Fruit fly (Drosophila melanogaster): ENCODE results near the gene bap.

Gene bap

dm6 chr3R:21365262-21365661 lies 23.4 kb upstream of the bap start (continued):
- TF ChIP-seq gfzf (GFP tag; optimal IDR thresholded peaks at IDR 0.05): peak; percentile 41
- TF ChIP-seq CG32772 (GFP tag; IDR thresholded peaks at IDR 0.05): peak; percentile 91
- TF ChIP-seq ftz-f1 (GFP tag; optimal IDR thresholded peaks at IDR 0.05): peak; percentile 72
- peak; percentile 90 for TF ChIP-seq ken (GFP tag; IDR thresholded peaks at IDR 0.05)
- peak; percentile 97 for TF ChIP-seq CG7839 (tag; optimal IDR thresholded peaks at IDR 0.05)
- peak; percentile 98 for TF ChIP-seq CG9215 (GFP tag; IDR thresholded peaks at IDR 0.05)
- peak; percentile 90 for TF ChIP-seq CG15011 (GFP tag; optimal IDR thresholded peaks at IDR 0.05)
- TF ChIP-seq chm (GFP tag; IDR thresholded peaks at IDR 0.05): no peak
- peak; percentile 89 for TF ChIP-seq CG11456 (GFP tag; IDR thresholded peaks at IDR 0.05)
- TF ChIP-seq Lim3 (GFP tag; IDR thresholded peaks at IDR 0.05): peak; percentile 81
- peak; percentile 59 for TF ChIP-seq CG31365 (tag; optimal IDR thresholded peaks at IDR 0.05)
- TF ChIP-seq oc (tag; optimal IDR thresholded peaks at IDR 0.05): no peak
- TF ChIP-seq Fer3 (tag; optimal IDR thresholded peaks at IDR 0.05): peak; percentile 95
- peak; percentile 95 for TF ChIP-seq CG4424 (GFP tag; optimal IDR thresholded peaks at IDR 0.05)
- no peak for TF ChIP-seq Lpt (GFP tag; optimal IDR thresholded peaks at IDR 0.05)
- no peak for TF ChIP-seq h (optimal IDR thresholded peaks at IDR 0.05)
- TF ChIP-seq toy (GFP tag; IDR thresholded peaks at IDR 0.05): peak; percentile 81
- peak; percentile 88 for TF ChIP-seq ssp (GFP tag; IDR thresholded peaks at IDR 0.05)
- peak; percentile 88 for TF ChIP-seq CG8089 (GFP tag; optimal IDR thresholded peaks at IDR 0.05)
- peak; percentile 75 for TF ChIP-seq p53 (GFP tag; optimal IDR thresholded peaks at IDR 0.05)
- peak; percentile 90 for TF ChIP-seq ewg (GFP tag; optimal IDR thresholded peaks at IDR 0.05)
- no peak for TF ChIP-seq Hr39 (optimal IDR thresholded peaks at IDR 0.05)
- peak; percentile 78; the same call in 2 of the 3 replicates for TF ChIP-seq CG3726 (GFP tag; IDR thresholded peaks at IDR 0.05)
- peak; percentile 94 for TF ChIP-seq pnt (GFP tag; optimal IDR thresholded peaks at IDR 0.05)
- peak; percentile 90 to 97 for TF ChIP-seq Pdp1 (GFP tag; optimal IDR thresholded peaks at IDR 0.05)
- TF ChIP-seq kah (GFP tag; optimal IDR thresholded peaks at IDR 0.05): peak; percentile 86
- TF ChIP-seq sens (GFP tag): peak; percentile 98
- peak; percentile 91 for TF ChIP-seq jigr1 (GFP tag; IDR thresholded peaks at IDR 0.05)
- TF ChIP-seq Dip2 (GFP tag; IDR thresholded peaks at IDR 0.05): peak; percentile 73
- TF ChIP-seq CG2875 (GFP tag; optimal IDR thresholded peaks at IDR 0.05): peak; percentile 84
- peak; percentile 79 for TF ChIP-seq CG8765 (GFP tag; IDR thresholded peaks at IDR 0.05)
- peak; percentile 98 for TF ChIP-seq Gug (GFP tag; IDR thresholded peaks at IDR 0.05)
- peak; percentile 74 for TF ChIP-seq CG10959 (GFP tag; IDR thresholded peaks at IDR 0.05)
- TF ChIP-seq sd (tag; optimal IDR thresholded peaks at IDR 0.05): peak; percentile 92
- TF ChIP-seq CG2199 (GFP tag; IDR thresholded peaks at IDR 0.05): peak; percentile 70; the same call in 1 of the 3 replicates
- peak; percentile 90 for TF ChIP-seq schlank (tag; optimal IDR thresholded peaks at IDR 0.05)
- peak; percentile 88 for TF ChIP-seq H15 (GFP tag; IDR thresholded peaks at IDR 0.05)
- peak; percentile 86 to 90 for TF ChIP-seq bsh (GFP tag; optimal IDR thresholded peaks at IDR 0.05)
- TF ChIP-seq D19A (tag; optimal IDR thresholded peaks at IDR 0.05): no peak
- TF ChIP-seq CG13296 (GFP tag; optimal IDR thresholded peaks at IDR 0.05): peak; percentile 96
- TF ChIP-seq CG11560 (tag; IDR thresholded peaks at IDR 0.05): peak; percentile 88
- peak; percentile 98 for TF ChIP-seq YL-1 (GFP tag; optimal IDR thresholded peaks at IDR 0.05)
- TF ChIP-seq Gsc (GFP tag; IDR thresholded peaks at IDR 0.05): peak; percentile 87
- peak; percentile 90 for TF ChIP-seq mirr (GFP tag; optimal IDR thresholded peaks at IDR 0.05)
- TF ChIP-seq CG6689 (GFP tag; IDR thresholded peaks at IDR 0.05): peak; percentile 94
- TF ChIP-seq CG7372 (GFP tag; IDR thresholded peaks at IDR 0.05): peak; percentile 94
- peak; percentile 74 for TF ChIP-seq CG17802 (tag; optimal IDR thresholded peaks at IDR 0.05)
- peak; percentile 95 for TF ChIP-seq pum (GFP tag; optimal IDR thresholded peaks at IDR 0.05)
- peak; percentile 99 for TF ChIP-seq CG10543 (GFP tag; optimal IDR thresholded peaks at IDR 0.05)
- TF ChIP-seq Med (GFP tag): peak; percentile 98
- TF ChIP-seq bigmax (GFP tag; optimal IDR thresholded peaks at IDR 0.05): peak; percentile 11
- peak; percentile 37; the same call in 1 of the 2 replicates for TF ChIP-seq CG13287 (GFP tag; IDR thresholded peaks at IDR 0.05; ENCODE audit: partially characterized antibody)
- TF ChIP-seq CG14050 (GFP tag; IDR thresholded peaks at IDR 0.05): peak; percentile 83
